Worm (Caenorhabditis elegans) whole organism, L3 larva: Measurements from ENCODE around the gene elo-5.

ENCODE experiments used
- R02D3.7 ChIP-seq: fragments of 150-350 bp; optimal IDR thresholded peaks from 2 replicates; lab custom pipeline; 2014; ENCODE audit warnings: missing biosample characterization, missing genetic modification characterization
- ZK546.5 ChIP-seq: sonication (generic microtip); optimal IDR thresholded peaks from 2 replicates; lab custom pipeline; 2017; ENCODE audit warnings: missing biosample characterization, missing genetic modification characterization
- aly-2 ChIP-seq: fragments of 150-350 bp; optimal IDR thresholded peaks from 2 replicates; lab custom pipeline; 2014; ENCODE audit warnings: missing biosample characterization, missing genetic modification characterization
- ceh-16 ChIP-seq: sonication (generic microtip); optimal IDR thresholded peaks from 2 replicates; lab custom pipeline; 2017; ENCODE audit warnings: missing biosample characterization, missing genetic modification characterization
- ceh-28 ChIP-seq: fragments of 150-350 bp; optimal IDR thresholded peaks from 2 replicates; lab custom pipeline; 2014; ENCODE audit warnings: missing biosample characterization, missing genetic modification reagents, missing genetic modification characterization
- ceh-82 ChIP-seq: fragments of 150-350 bp; optimal IDR thresholded peaks from 2 replicates; lab custom pipeline; 2014; ENCODE audit warnings: missing biosample characterization, missing genetic modification characterization
- ceh-9 ChIP-seq: sonication (generic microtip); optimal IDR thresholded peaks from 2 replicates; lab custom pipeline; 2018; ENCODE audit warnings: missing biosample characterization, missing genetic modification characterization
- daf-12 ChIP-seq: fragments of 150-350 bp; optimal IDR thresholded peaks from 2 replicates; lab custom pipeline; 2014; ENCODE audit warnings: missing biosample characterization, missing genetic modification reagents, missing genetic modification characterization
- egl-27 ChIP-seq: sonication (generic microtip); optimal IDR thresholded peaks from 4 replicates; lab custom pipeline; 2017; ENCODE audit warnings: missing biosample characterization, missing genetic modification reagents, missing genetic modification characterization
- elt-2 ChIP-seq: sonication (generic microtip); optimal IDR thresholded peaks from 2 replicates; lab custom pipeline; 2016; ENCODE audit warnings: missing genetic modification reagents, mild to moderate bottlenecking, missing genetic modification characterization, missing compliant biosample characterization
- fkh-10 ChIP-seq: sonication (generic microtip); optimal IDR thresholded peaks from 2 replicates; lab custom pipeline; 2017; ENCODE audit warnings: missing biosample characterization, missing genetic modification reagents, missing genetic modification characterization
- fkh-2 ChIP-seq: fragments of 150-350 bp; optimal IDR thresholded peaks from 2 replicates; lab custom pipeline; 2014; ENCODE audit warnings: missing biosample characterization, missing genetic modification reagents, missing genetic modification characterization
- hmg-11 ChIP-seq: sonication (generic microtip); optimal IDR thresholded peaks from 2 replicates; lab custom pipeline; 2016; ENCODE audit warnings: missing genetic modification characterization, missing compliant biosample characterization
- jun-1 ChIP-seq: fragments of 150-350 bp; optimal IDR thresholded peaks from 2 replicates; lab custom pipeline; 2014; ENCODE audit warnings: missing biosample characterization, missing genetic modification reagents, missing genetic modification characterization
- lin-15B ChIP-seq: fragments of 150-350 bp; optimal IDR thresholded peaks from 2 replicates; lab custom pipeline; 2014; ENCODE audit warnings: missing biosample characterization, missing genetic modification characterization
- nhr-12 ChIP-seq: fragments of 150-350 bp; optimal IDR thresholded peaks from 2 replicates; lab custom pipeline; 2014; ENCODE audit warnings: missing biosample characterization, missing genetic modification characterization
- nhr-28 ChIP-seq: fragments of 150-350 bp; optimal IDR thresholded peaks from 2 replicates; lab custom pipeline; 2014; ENCODE audit warnings: missing biosample characterization, missing genetic modification characterization
- nhr-43 ChIP-seq: sonication (generic microtip); optimal IDR thresholded peaks from 2 replicates; lab custom pipeline; 2016; ENCODE audit warnings: mild to moderate bottlenecking, missing genetic modification characterization, missing compliant biosample characterization; ENCODE audit not compliant: poor library complexity, severe bottlenecking
- nhr-67 ChIP-seq: fragments of 150-350 bp; optimal IDR thresholded peaks from 2 replicates; lab custom pipeline; 2014; ENCODE audit warnings: missing biosample characterization, missing genetic modification characterization
- pqm-1 ChIP-seq: fragments of 150-350 bp; optimal IDR thresholded peaks from 2 replicates; lab custom pipeline; 2017; ENCODE audit warnings: missing biosample characterization, missing genetic modification characterization, inconsistent platforms
- sea-2 ChIP-seq: fragments of 150-350 bp; sonication (generic microtip); optimal IDR thresholded peaks from 4 replicates; lab custom pipeline; 2014; ENCODE audit warnings: missing biosample characterization, missing genetic modification reagents, missing genetic modification characterization
- skn-1 ChIP-seq: fragments of 150-350 bp; optimal IDR thresholded peaks from 2 replicates; lab custom pipeline; 2014; ENCODE audit warnings: missing biosample characterization, missing genetic modification characterization
- tbx-2 ChIP-seq: sonication (generic microtip); optimal IDR thresholded peaks from 2 replicates; lab custom pipeline; 2016; ENCODE audit warnings: mild to moderate bottlenecking, missing genetic modification characterization, missing compliant biosample characterization
- unc-39 ChIP-seq: sonication (generic microtip); optimal IDR thresholded peaks from 4 replicates; lab custom pipeline; 2017; ENCODE audit warnings: missing biosample characterization, missing genetic modification characterization
- unc-62 ChIP-seq: fragments of 150-350 bp; sonication (generic microtip); optimal IDR thresholded peaks from 4 replicates; lab custom pipeline; 2014; ENCODE audit warnings: missing biosample characterization, missing genetic modification reagents, missing genetic modification characterization
- zag-1 ChIP-seq: fragments of 150-350 bp; optimal IDR thresholded peaks from 2 replicates; lab custom pipeline; 2014; ENCODE audit warnings: missing biosample characterization, missing genetic modification characterization
- ztf-11 ChIP-seq: fragments of 150-350 bp; optimal IDR thresholded peaks from 2 replicates; lab custom pipeline; 2014; ENCODE audit warnings: missing biosample characterization, missing genetic modification characterization
- ztf-4 ChIP-seq: fragments of 150-350 bp; optimal IDR thresholded peaks from 2 replicates; lab custom pipeline; 2014; ENCODE audit warnings: missing biosample characterization, missing genetic modification characterization

The elo-5 gene

DNA sequence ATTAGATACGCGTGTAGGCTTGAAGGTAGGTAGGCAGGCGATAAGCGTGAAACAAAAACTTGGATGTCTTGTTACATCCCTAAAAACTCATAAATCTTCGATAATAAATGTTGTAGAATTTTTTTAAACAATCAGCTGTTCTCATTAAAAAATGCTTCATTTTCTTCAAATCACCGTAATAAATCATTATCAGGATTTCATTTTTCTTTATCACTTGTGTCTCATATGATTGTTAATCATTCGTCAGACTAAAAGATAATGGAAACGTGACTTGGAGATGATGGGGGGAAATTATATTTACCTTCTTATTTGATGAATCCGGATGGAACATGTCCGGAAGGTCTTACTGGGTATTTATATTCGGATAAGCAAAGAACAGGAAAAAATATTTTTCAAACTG lies 43.4 kb downstream of the elo-5 start:
- TF ChIP-seq ceh-16 (tag; lab: Kevin White, UChicago) (no peak), ceh-9 (tag; lab: Kevin White, UChicago) (no peak), nhr-12 (tag; lab: Kevin White, UChicago) (no peak), zag-1 (tag; lab: Kevin White, UChicago) (no peak), hmg-11 (tag; lab: Kevin White, UChicago) (no peak), tbx-2 (tag; lab: Kevin White, UChicago) (no peak), ceh-28 (tag; lab: Kevin White, UChicago) (no peak), ztf-11 (tag; lab: Kevin White, UChicago) (no peak), ZK546.5 (tag; lab: Kevin White, UChicago) (no peak), daf-12 (tag; lab: Kevin White, UChicago) (no peak), elt-2 (tag; lab: Kevin White, UChicago) (no peak), skn-1 (tag; lab: Kevin White, UChicago) (no peak), sea-2 (GFP tag; lab: Kevin White, UChicago) (no peak), nhr-28 (tag; lab: Kevin White, UChicago) (no peak)

DNA sequence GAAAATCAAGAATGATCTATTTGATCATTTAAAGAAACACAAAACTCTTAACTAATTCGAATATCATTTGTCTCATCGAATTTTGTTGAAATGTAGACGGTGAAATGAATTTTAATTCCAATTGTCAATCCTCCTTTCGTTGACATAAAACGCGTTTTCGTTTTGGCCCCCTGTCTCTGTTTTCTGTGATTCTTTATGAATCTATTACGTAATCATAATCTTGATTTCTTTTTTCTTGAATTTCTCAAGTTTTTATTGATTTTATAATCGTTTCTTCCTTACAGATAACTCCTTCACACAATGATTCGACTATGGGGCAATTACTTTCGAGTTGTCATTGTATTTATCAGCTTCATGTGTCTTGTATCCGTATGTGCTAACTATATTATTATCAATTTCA lies 44.7 kb downstream of the elo-5 start, which contains the start of gene Y4C6B.3:
Y4C6B.3 (plus strand) TSS at position 301 of the 400 bp plus-strand sequence.
- no peak for TF ChIP-seq tbx-2 (tag; lab: Kevin White, UChicago)

DNA sequence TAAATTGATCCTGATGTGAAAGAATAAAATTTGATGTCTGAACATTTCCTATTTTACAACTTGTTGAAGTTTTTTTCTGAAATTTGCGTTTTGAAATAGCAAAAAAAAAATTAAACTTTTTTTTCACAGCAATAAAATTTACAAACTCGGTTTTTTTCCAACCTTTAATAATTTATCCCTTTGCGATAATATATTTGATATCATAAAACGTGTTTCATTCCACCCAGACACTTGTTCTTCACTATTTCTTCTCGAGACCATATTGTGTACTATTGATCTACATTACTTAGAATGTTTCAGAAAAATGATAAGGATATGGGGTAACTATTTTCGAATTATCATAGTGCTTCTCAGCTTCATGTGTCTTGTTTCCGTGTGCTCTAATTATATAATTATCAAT lies 50.8 kb downstream of the elo-5 start, which contains the start of gene Y4C6B.4:
Y4C6B.4 (plus strand) TSS at position 301 of the 400 bp plus-strand sequence.
- TF ChIP-seq ZK546.5 (tag; lab: Kevin White, UChicago) (no peak), fkh-2 (tag; lab: Kevin White, UChicago) (no peak), elt-2 (tag; lab: Kevin White, UChicago) (no peak), tbx-2 (tag; lab: Kevin White, UChicago) (no peak), R02D3.7 (tag; lab: Kevin White, UChicago) (no peak), fkh-10 (no peak), nhr-43 (no peak), egl-27 (tag; lab: Kevin White, UChicago) (no peak), unc-39 (tag; lab: Kevin White, UChicago) (no peak), nhr-67 (tag; lab: Kevin White, UChicago) (no peak), jun-1 (no peak), ceh-82 (tag; lab: Kevin White, UChicago) (no peak), ztf-4 (no peak), pqm-1 (tag; lab: Kevin White, UChicago) (no peak), aly-2 (tag; lab: Kevin White, UChicago) (no peak), lin-15B (no peak), unc-62 (no peak)
